Worm (Caenorhabditis elegans) whole organism, L4/young adult: ENCODE results near the gene scb-1.

Experiments
- W03F9.2 ChIP-seq: fragments of 150-350 bp; optimal IDR thresholded peaks from 2 replicates; lab custom pipeline; 2014; ENCODE audit warnings: missing biosample characterization, missing genetic modification characterization
- dao-5 ChIP-seq: sonication (generic microtip); optimal IDR thresholded peaks from 2 replicates; lab custom pipeline; 2016; ENCODE audit warnings: missing genotype, missing genetic modification characterization, moderate library complexity, missing compliant biosample characterization

DNA sequence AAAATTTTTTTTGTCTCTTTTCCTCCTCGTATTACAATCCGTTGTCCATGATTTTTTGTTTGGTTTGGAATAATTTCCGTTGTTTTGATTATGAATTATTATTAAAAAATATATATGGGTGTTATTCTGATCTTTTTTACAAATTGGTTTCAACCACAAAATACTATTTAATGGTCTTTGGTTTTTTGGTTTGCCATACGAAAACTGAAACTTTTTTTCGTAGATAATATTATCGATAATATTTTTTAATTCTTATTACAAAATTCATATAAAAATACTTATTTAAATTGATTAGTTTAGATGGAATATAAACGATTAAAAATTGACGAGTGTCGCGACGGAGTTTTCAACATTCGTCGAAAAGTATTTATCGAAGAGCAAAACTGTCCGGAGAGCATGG lies 7.7 kb upstream of the scb-1 start, which contains the start of gene jmjd-5:
- TF ChIP-seq dao-5 (tag; lab: Kevin White, UChicago), result no peak
- TF ChIP-seq W03F9.2 (tag; lab: Kevin White, UChicago), result no peak
